Worm (Caenorhabditis elegans): ENCODE results near the gene dnj-11.

Gene dnj-11

ce11 chrIV:6556624-6557368, 28.9 kb upstream of the dnj-11 start, which contains the start of gene try-3 (continued):
- TF ChIP-seq swsn-7 (tag; optimal IDR thresholded peaks at IDR 0.05) (peak; percentile 74), egl-13 (tag; optimal IDR thresholded peaks at IDR 0.05) (peak; percentile 66), aha-1 (tag; optimal IDR thresholded peaks at IDR 0.05) (no peak), tbx-2 (tag; optimal IDR thresholded peaks at IDR 0.05) (peak; percentile 64), hpl-2 (GFP tag; optimal IDR thresholded peaks at IDR 0.05) (no peak), C34B4.2 (tag; optimal IDR thresholded peaks at IDR 0.05) (no peak), ceh-8 (GFP tag; optimal IDR thresholded peaks at IDR 0.05) (peak; percentile 55), sptf-1 (tag; optimal IDR thresholded peaks at IDR 0.05) (no peak), lir-3 (tag; optimal IDR thresholded peaks at IDR 0.05; ENCODE audit: poor library complexity) (peak; percentile 54), nhr-76 (tag; optimal IDR thresholded peaks at IDR 0.05) (no peak), aly-2 (tag; optimal IDR thresholded peaks at IDR 0.05) (no peak), skn-1 (tag; optimal IDR thresholded peaks at IDR 0.05) (peak; percentile 72), lin-35 (GFP tag; optimal IDR thresholded peaks at IDR 0.05) (peak; percentile 75 to 78), snpc-4 (tag; optimal IDR thresholded peaks at IDR 0.05) (no peak), sox-4 (tag; optimal IDR thresholded peaks at IDR 0.05) (no peak), pqm-1 (tag; optimal IDR thresholded peaks at IDR 0.05) (no peak), Y116A8C.19 (tag; optimal IDR thresholded peaks at IDR 0.05; ENCODE audit: borderline replicate concordance) (no peak), nhr-237 (tag; optimal IDR thresholded peaks at IDR 0.05) (peak; percentile 22), lsy-2 (tag; optimal IDR thresholded peaks at IDR 0.05) (peak; percentile 60 to 72), egl-27 (tag; optimal IDR thresholded peaks at IDR 0.05) (no peak), nhr-11 (tag; optimal IDR thresholded peaks at IDR 0.05) (no peak), dsc-1 (tag; optimal IDR thresholded peaks at IDR 0.05) (peak; percentile 69), grh-1 (GFP tag; IDR thresholded peaks at IDR 0.05) (peak; percentile 52), ces-1 (GFP tag; optimal IDR thresholded peaks at IDR 0.05) (no peak), fkh-8 (tag; optimal IDR thresholded peaks at IDR 0.05) (peak; percentile 82), nhr-12 (tag; optimal IDR thresholded peaks at IDR 0.05) (no peak), unc-62 (GFP tag; optimal IDR thresholded peaks at IDR 0.05) (no peak), nhr-20 (tag; optimal IDR thresholded peaks at IDR 0.05) (peak; percentile 79), rnt-1 (tag; optimal IDR thresholded peaks at IDR 0.05) (peak; percentile 84), vab-15 (tag; optimal IDR thresholded peaks at IDR 0.05) (no peak), alr-1 (tag; optimal IDR thresholded peaks at IDR 0.05; ENCODE audit: borderline replicate concordance) (no peak), zip-4 (GFP tag; optimal IDR thresholded peaks at IDR 0.05) (peak; percentile 6), dpl-1 (GFP tag; optimal IDR thresholded peaks at IDR 0.05) (peak; percentile 46 to 59 (median 48))

ce11 chrIV:6560434-6560833, 25.2 kb upstream of the dnj-11 start, which contains the start of gene best-9:
Gene best-9, plus strand, starts transcription at chrIV:6560734.
- no peak for TF ChIP-seq fkh-4 (tag; optimal IDR thresholded peaks at IDR 0.05; ENCODE audit: borderline replicate concordance)
- TF ChIP-seq mep-1 (tag; optimal IDR thresholded peaks at IDR 0.05) = no peak

DNA sequence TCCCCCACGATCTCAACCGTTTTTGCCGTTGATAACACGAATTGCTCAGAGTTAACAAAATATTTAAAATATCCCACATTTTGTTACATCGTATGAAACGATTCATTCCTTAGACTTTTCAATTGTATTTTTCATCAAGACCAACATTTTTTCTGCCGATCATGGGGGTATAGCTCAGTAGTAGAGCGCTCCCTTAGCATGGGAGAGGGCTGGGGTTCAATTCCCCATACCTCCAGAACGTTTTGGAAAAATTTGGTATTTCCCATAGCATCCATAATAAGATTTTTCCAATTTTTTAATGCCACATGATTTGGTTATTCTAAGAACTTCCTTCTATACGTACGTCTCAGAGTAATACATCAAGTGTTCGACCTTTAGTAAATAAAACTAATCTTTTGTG, 23.6 kb upstream of the dnj-11 start:
- TF ChIP-seq aha-1 (tag; optimal IDR thresholded peaks at IDR 0.05) (no peak), mab-9 (GFP tag; IDR thresholded peaks at IDR 0.05) (no peak)

ce11 chrIV:6565605-6566004, 20.1 kb upstream of the dnj-11 start:
- peak; percentile 13 for TF ChIP-seq snpc-4 (tag; optimal IDR thresholded peaks at IDR 0.05)
- no peak for TF ChIP-seq ceh-82 (tag; optimal IDR thresholded peaks at IDR 0.05)
